Fruit fly (Drosophila melanogaster): ENCODE results near the gene CAH9.

dm6 chr3R:27105439-27105838, 545 bp downstream of the CAH9 start:
- TF ChIP-seq Ets96B (tag; optimal IDR thresholded peaks at IDR 0.05) = no peak
- TF ChIP-seq CG6792 (GFP tag; optimal IDR thresholded peaks at IDR 0.05) = no peak
- no peak for TF ChIP-seq Hr38 (GFP tag; optimal IDR thresholded peaks at IDR 0.05)
- TF ChIP-seq achi (GFP tag; optimal IDR thresholded peaks at IDR 0.05) = no peak
- TF ChIP-seq Gug (GFP tag; IDR thresholded peaks at IDR 0.05) = no peak
